Worm (Caenorhabditis elegans) whole organism, late embryonic: ENCODE data around the gene H01G02.3.
"Not testable (repeated sequence)": the region's sequence is repeated elsewhere in the genome, so short reads cannot be mapped to it uniquely, and the experiment has no call there.

Experiments used
- C08G9.2 ChIP-seq: sonication (generic microtip); optimal IDR thresholded peaks from 2 replicates; lab custom pipeline; 2016; ENCODE audit warnings: mild to moderate bottlenecking, missing genetic modification characterization, moderate library complexity, missing compliant biosample characterization
- F13H6.1 ChIP-seq: sonication (generic microtip); optimal IDR thresholded peaks from 2 replicates; lab custom pipeline; 2016; ENCODE audit warnings: missing genetic modification characterization, missing compliant biosample characterization
- K02D7.2 ChIP-seq: sonication (generic microtip); optimal IDR thresholded peaks from 2 replicates; lab custom pipeline; 2017; ENCODE audit warnings: mild to moderate bottlenecking, missing genetic modification characterization, missing compliant biosample characterization
- K09A11.1 ChIP-seq: sonication (generic microtip); optimal IDR thresholded peaks from 2 replicates; lab custom pipeline; 2017; ENCODE audit warnings: antibody characterized with exemption, mild to moderate bottlenecking, missing genetic modification characterization, missing compliant biosample characterization; ENCODE audit not compliant: insufficient read depth
- Y22D7AL.16 ChIP-seq: sonication (generic microtip); optimal IDR thresholded peaks from 2 replicates; lab custom pipeline; 2016; ENCODE audit warnings: missing genetic modification characterization, missing compliant biosample characterization
- ahr-1 ChIP-seq: sonication (generic microtip); optimal IDR thresholded peaks from 2 replicates; lab custom pipeline; 2016; ENCODE audit warnings: missing genetic modification characterization, missing compliant biosample characterization
- ama-1 ChIP-seq: fragments of 150-350 bp; optimal IDR thresholded peaks from 2 replicates; lab custom pipeline; 2014
- ceh-14 ChIP-seq: sonication (generic microtip); optimal IDR thresholded peaks from 2 replicates; lab custom pipeline; 2016; ENCODE audit warnings: missing genotype, missing genetic modification characterization, missing compliant biosample characterization
- ceh-18 ChIP-seq: sonication (generic microtip); optimal IDR thresholded peaks from 2 replicates; lab custom pipeline; 2016; ENCODE audit warnings: missing genetic modification characterization, missing compliant biosample characterization
- ceh-19 ChIP-seq: fragments of 200-800 bp; sonication (Bioruptor generic); optimal IDR thresholded peaks from 2 replicates; lab custom pipeline; 2018; ENCODE audit warnings: mild to moderate bottlenecking, missing genetic modification characterization, missing compliant biosample characterization
- ceh-22 ChIP-seq: sonication (generic microtip); optimal IDR thresholded peaks from 2 replicates; lab custom pipeline; 2017; ENCODE audit warnings: missing biosample characterization, missing genetic modification characterization
- ceh-24 ChIP-seq: sonication (generic microtip); optimal IDR thresholded peaks from 2 replicates; lab custom pipeline; 2016; ENCODE audit warnings: mild to moderate bottlenecking, missing genetic modification characterization, missing compliant biosample characterization
- ceh-30 ChIP-seq: fragments of 150-350 bp; optimal IDR thresholded peaks from 2 replicates; lab custom pipeline; 2014; ENCODE audit warnings: missing biosample characterization, missing genetic modification characterization
- ceh-31 ChIP-seq: sonication (generic microtip); optimal IDR thresholded peaks from 2 replicates; lab custom pipeline; 2016; ENCODE audit warnings: missing genetic modification characterization, missing compliant biosample characterization
- ceh-34 ChIP-seq: sonication (generic microtip); optimal IDR thresholded peaks from 2 replicates; lab custom pipeline; 2016; ENCODE audit warnings: mild to moderate bottlenecking, missing genetic modification characterization, missing compliant biosample characterization
- ceh-48 ChIP-seq: sonication (generic microtip); optimal IDR thresholded peaks from 2 replicates; lab custom pipeline; 2016; ENCODE audit warnings: missing genetic modification characterization, inconsistent platforms, missing compliant biosample characterization
- ceh-6 ChIP-seq: fragments of 200-800 bp; sonication (Bioruptor generic); optimal IDR thresholded peaks from 2 replicates; lab custom pipeline; 2018; ENCODE audit warnings: mild to moderate bottlenecking, missing genetic modification characterization, missing compliant biosample characterization
- ceh-9 ChIP-seq: sonication (generic microtip); optimal IDR thresholded peaks from 2 replicates; lab custom pipeline; 2016; ENCODE audit warnings: mild to moderate bottlenecking, missing genetic modification characterization, inconsistent platforms, missing compliant biosample characterization
- che-1 ChIP-seq: sonication (generic microtip); optimal IDR thresholded peaks from 2 replicates; lab custom pipeline; 2016; ENCODE audit warnings: mild to moderate bottlenecking, missing genetic modification characterization, missing compliant biosample characterization
- dve-1 ChIP-seq: sonication (generic microtip); optimal IDR thresholded peaks from 2 replicates; lab custom pipeline; 2017; ENCODE audit warnings: antibody characterized with exemption, mild to moderate bottlenecking, missing genetic modification characterization, missing compliant biosample characterization
- elt-2 ChIP-seq: sonication (generic microtip); optimal IDR thresholded peaks from 2 replicates; lab custom pipeline; 2016; ENCODE audit warnings: missing genetic modification reagents, missing genetic modification characterization, missing compliant biosample characterization
- eyg-1 ChIP-seq: sonication (generic microtip); optimal IDR thresholded peaks from 2 replicates; lab custom pipeline; 2016; ENCODE audit warnings: missing genotype, missing genetic modification characterization, missing compliant biosample characterization
- fax-1 ChIP-seq: sonication (generic microtip); optimal IDR thresholded peaks from 2 replicates; lab custom pipeline; 2016; ENCODE audit warnings: missing genotype, missing genetic modification characterization, missing compliant biosample characterization
- fkh-10 ChIP-seq: fragments of 150-350 bp; optimal IDR thresholded peaks from 2 replicates; lab custom pipeline; 2014; ENCODE audit warnings: missing biosample characterization, missing genetic modification reagents, missing genetic modification characterization
- hlh-13 ChIP-seq: fragments of 200-800 bp; sonication (Bioruptor generic); optimal IDR thresholded peaks from 2 replicates; lab custom pipeline; 2018; ENCODE audit warnings: mild to moderate bottlenecking, missing genetic modification characterization, missing compliant biosample characterization
- hlh-15 ChIP-seq: sonication (generic microtip); optimal IDR thresholded peaks from 2 replicates; lab custom pipeline; 2016; ENCODE audit warnings: missing genetic modification characterization, missing compliant biosample characterization
- hlh-30 ChIP-seq: sonication (generic microtip); optimal IDR thresholded peaks from 2 replicates; lab custom pipeline; 2017; ENCODE audit warnings: antibody characterized with exemption, missing genetic modification characterization, missing compliant biosample characterization; ENCODE audit not compliant: insufficient read depth
- hlh-8 ChIP-seq: sonication (generic microtip); optimal IDR thresholded peaks from 2 replicates; lab custom pipeline; 2016; ENCODE audit warnings: missing genotype, missing genetic modification characterization, missing compliant biosample characterization
- lim-6 ChIP-seq: sonication (generic microtip); optimal IDR thresholded peaks from 2 replicates; lab custom pipeline; 2016; ENCODE audit warnings: missing genetic modification characterization, missing compliant biosample characterization
- mec-3 ChIP-seq: sonication (generic microtip); optimal IDR thresholded peaks from 2 replicates; lab custom pipeline; 2016; ENCODE audit warnings: borderline replicate concordance, missing genetic modification characterization, missing compliant biosample characterization
- nfya-1 ChIP-seq: sonication (generic microtip); optimal IDR thresholded peaks from 2 replicates; lab custom pipeline; 2017; ENCODE audit warnings: missing genetic modification characterization, mild to moderate bottlenecking, missing compliant biosample characterization, antibody characterized with exemption, moderate library complexity
- nhr-11 ChIP-seq: fragments of 150-350 bp; optimal IDR thresholded peaks from 2 replicates; lab custom pipeline; 2014; ENCODE audit warnings: missing biosample characterization, missing genetic modification characterization
- pat-9 ChIP-seq: fragments of 200-800 bp; sonication (Bioruptor generic); optimal IDR thresholded peaks from 2 replicates; lab custom pipeline; 2018; ENCODE audit warnings: mild to moderate bottlenecking, missing genetic modification characterization, moderate library complexity, missing compliant biosample characterization
- pha-2 ChIP-seq: sonication (generic microtip); optimal IDR thresholded peaks from 2 replicates; lab custom pipeline; 2017; ENCODE audit warnings: mild to moderate bottlenecking, missing genetic modification characterization, missing compliant biosample characterization
- pqm-1 ChIP-seq: sonication (generic microtip); optimal IDR thresholded peaks from 2 replicates; lab custom pipeline; 2016; ENCODE audit warnings: missing genetic modification characterization, missing compliant biosample characterization
- pros-1 ChIP-seq: fragments of 150-350 bp; optimal IDR thresholded peaks from 2 replicates; lab custom pipeline; 2014; ENCODE audit warnings: missing biosample characterization, missing genetic modification reagents, missing genetic modification characterization
- ref-2 ChIP-seq: sonication (generic microtip); optimal IDR thresholded peaks from 2 replicates; lab custom pipeline; 2016; ENCODE audit warnings: missing genetic modification characterization, missing compliant biosample characterization
- rnt-1 ChIP-seq: sonication (generic microtip); optimal IDR thresholded peaks from 2 replicates; lab custom pipeline; 2016; ENCODE audit warnings: missing genetic modification characterization, missing compliant biosample characterization
- sox-4 ChIP-seq: sonication (generic microtip); optimal IDR thresholded peaks from 2 replicates; lab custom pipeline; 2017; ENCODE audit warnings: mild to moderate bottlenecking, missing genetic modification characterization, inconsistent platforms, missing compliant biosample characterization
- syd-9 ChIP-seq: sonication (generic microtip); optimal IDR thresholded peaks from 2 replicates; lab custom pipeline; 2016; ENCODE audit warnings: mild to moderate bottlenecking, missing genetic modification characterization, moderate library complexity, missing compliant biosample characterization
- ttx-3 ChIP-seq: sonication (generic microtip); optimal IDR thresholded peaks from 2 replicates; lab custom pipeline; 2016; ENCODE audit warnings: missing genetic modification reagents, missing genetic modification characterization, missing compliant biosample characterization
- unc-42 ChIP-seq: sonication (generic microtip); optimal IDR thresholded peaks from 2 replicates; lab custom pipeline; 2016; ENCODE audit warnings: missing genotype, missing genetic modification characterization, missing compliant biosample characterization
- unc-55 ChIP-seq: sonication (generic microtip); optimal IDR thresholded peaks from 2 replicates; lab custom pipeline; 2017; ENCODE audit warnings: missing biosample characterization, missing genetic modification reagents, missing genetic modification characterization
- unc-86 ChIP-seq: sonication (generic microtip); optimal IDR thresholded peaks from 2 replicates; lab custom pipeline; 2016; ENCODE audit warnings: missing genetic modification characterization, missing compliant biosample characterization
- zip-5 ChIP-seq: sonication (generic microtip); optimal IDR thresholded peaks from 2 replicates; lab custom pipeline; 2016; ENCODE audit warnings: missing genetic modification characterization, missing compliant biosample characterization
- ztf-16 ChIP-seq: sonication (generic microtip); optimal IDR thresholded peaks from 2 replicates; lab custom pipeline; 2017; ENCODE audit warnings: missing genetic modification characterization, missing compliant biosample characterization

The H01G02.3 gene

DNA sequence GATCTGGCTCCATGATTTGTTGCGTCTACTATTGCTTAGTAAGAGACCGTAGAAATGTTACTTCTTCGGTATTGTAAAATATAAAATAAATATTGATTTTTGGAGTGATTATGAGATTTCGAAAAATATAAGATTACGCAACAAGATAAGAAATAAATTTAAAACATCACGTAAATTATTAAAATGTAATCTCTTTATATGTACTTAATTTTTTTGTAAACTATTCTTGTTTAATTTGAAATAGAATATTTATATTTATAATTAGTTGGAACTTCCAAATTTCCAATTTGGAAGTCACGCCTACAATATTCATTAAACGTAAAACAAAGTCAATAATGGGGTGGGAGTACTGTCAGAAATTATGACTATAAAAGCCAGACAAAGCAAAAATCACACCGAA, 41.1 kb upstream of the H01G02.3 start, which contains the start of gene M117.4:
Gene M117.4 (minus strand): TSS at position 101 of the 400 bp plus-strand sequence.
- TF ChIP-seq pqm-1 (tag; lab: Kevin White, UChicago) (no peak), che-1 (no peak), ceh-6 (no peak), hlh-8 (no peak), Y22D7AL.16 (no peak), ceh-24 (tag; lab: Kevin White, UChicago) (no peak), ceh-14 (tag; lab: Kevin White, UChicago) (no peak), ceh-34 (tag; lab: Kevin White, UChicago) (no peak), pat-9 (no peak), K02D7.2 (tag; lab: Kevin White, UChicago) (no peak), mec-3 (no peak)

DNA sequence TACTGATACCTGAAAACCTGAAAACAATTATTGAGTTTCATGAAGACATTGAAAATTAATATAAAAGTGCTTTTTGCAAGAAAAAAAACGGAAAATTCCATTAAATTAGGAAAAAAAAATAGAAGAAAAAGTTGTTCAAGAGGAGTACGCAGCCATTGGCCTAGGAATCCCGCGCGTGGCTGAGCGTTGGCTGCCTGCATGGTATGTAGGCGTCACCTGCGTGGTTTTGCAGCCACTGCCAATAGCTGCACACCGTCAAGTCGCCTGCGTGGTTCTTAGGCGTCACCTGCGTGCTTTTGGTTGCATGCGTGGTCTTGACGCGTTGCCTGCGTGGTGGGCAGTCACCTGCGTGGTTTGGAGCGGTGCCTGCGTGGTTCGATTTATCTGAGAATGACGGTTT, 35.6 kb upstream of the H01G02.3 start, which contains the start of gene M117.6:
Gene M117.6 (minus strand): TSS at position 101 of the 400 bp plus-strand sequence.
- not testable (repeated sequence) for TF ChIP-seq fax-1, eyg-1, C08G9.2 (tag; lab: Kevin White, UChicago)
- TF ChIP-seq, all 69 proteins: peak for 0; not testable (repeated sequence) for 69

DNA sequence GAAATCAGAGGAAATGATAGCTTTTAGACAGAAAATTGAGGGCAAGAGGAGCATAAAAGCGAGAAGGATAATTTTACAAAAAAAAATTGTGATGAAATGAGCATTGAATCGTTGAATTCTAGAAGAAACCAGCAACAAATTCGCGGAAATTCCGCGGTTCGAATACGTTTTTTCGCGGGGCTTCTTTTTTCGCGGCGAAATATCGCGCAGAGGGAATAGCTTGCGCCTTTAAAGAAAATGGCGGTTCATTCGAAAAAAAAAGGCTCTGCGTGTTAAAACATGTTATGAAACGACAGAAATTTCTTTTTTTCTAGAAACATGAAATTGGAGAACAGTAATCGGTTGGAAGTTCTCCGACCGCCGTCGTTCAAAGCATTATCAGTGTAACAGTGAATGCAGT, 30.1 kb upstream of the H01G02.3 start:
- TF ChIP-seq nfya-1 (peak; percentile 13), F13H6.1 (tag; lab: Kevin White, UChicago) (no peak)

DNA sequence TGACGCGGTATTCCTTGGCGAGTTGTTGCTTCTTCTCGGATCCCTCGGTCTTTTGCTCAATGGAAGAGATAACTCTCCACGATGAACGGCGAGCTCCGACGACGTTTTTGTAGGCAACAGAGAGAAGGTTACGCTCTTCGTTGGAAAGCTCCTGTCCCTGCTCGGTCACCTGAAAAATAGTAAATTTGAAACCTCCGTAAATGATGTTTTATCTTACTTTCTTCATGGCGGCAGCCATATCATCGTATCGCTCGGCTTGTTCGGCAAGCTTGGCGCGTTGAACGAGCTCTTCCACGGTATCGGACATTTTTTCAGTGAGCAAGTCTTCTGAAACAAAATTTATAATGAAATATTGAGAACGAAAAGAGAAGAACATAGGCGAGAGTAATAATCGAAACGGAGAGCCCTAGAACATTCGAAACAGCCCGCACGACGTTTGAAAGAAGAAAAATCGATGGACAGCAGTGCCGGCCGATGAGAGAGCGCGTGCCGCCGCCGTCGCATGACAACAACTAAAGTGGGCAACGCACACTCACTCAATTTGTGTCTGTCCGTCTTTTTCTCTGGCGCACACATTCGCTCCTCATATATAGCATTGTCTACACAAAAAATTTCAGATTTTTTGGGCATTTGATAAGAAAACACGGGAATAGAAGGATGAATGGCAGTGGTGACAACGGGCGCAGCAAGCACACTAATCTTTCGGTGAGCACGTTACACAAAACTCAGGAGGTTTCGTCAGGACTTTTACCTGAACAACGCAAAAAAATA, 29.4 kb upstream of the H01G02.3 start, which contains the start of the genes par-5 and M117.3:
Gene par-5 (minus strand): TSS at position 334 of the 771 bp plus-strand sequence.
Gene M117.3 (plus strand): TSS at position 616 of the 771 bp plus-strand sequence.
- TF ChIP-seq ceh-9 (tag; lab: Kevin White, UChicago), result no peak
- TF ChIP-seq lim-6 (tag; lab: Kevin White, UChicago), result no peak
- TF ChIP-seq K09A11.1 (tag; lab: Kevin White, UChicago), result no peak
- TF ChIP-seq K02D7.2 (tag; lab: Kevin White, UChicago), result no peak
- peak; percentile 1 for TF ChIP-seq elt-2
- no peak for TF ChIP-seq ceh-18 (tag; lab: Kevin White, UChicago)
- peak; percentile 92 for TF ChIP-seq hlh-30 (tag; lab: Kevin White, UChicago)
- TF ChIP-seq pha-2 (tag; lab: Kevin White, UChicago), result no peak
- TF ChIP-seq pros-1 (tag; lab: Kevin White, UChicago), result no peak
- no peak for TF ChIP-seq F13H6.1 (tag; lab: Kevin White, UChicago)
- TF ChIP-seq dve-1 (tag; lab: Kevin White, UChicago), result peak; percentile 24
- no peak for TF ChIP-seq C08G9.2 (tag; lab: Kevin White, UChicago)
- no peak for TF ChIP-seq ttx-3 (tag; lab: Kevin White, UChicago)
- no peak for TF ChIP-seq ceh-22
- no peak for TF ChIP-seq ceh-30 (tag; lab: Kevin White, UChicago)
- TF ChIP-seq unc-55 (GFP tag; lab: Kevin White, UChicago), result no peak
- TF ChIP-seq nhr-11 (tag; lab: Kevin White, UChicago), result no peak
- no peak for TF ChIP-seq fkh-10 (GFP tag; lab: Kevin White, UChicago)
- peak; percentile 49 for TF ChIP-seq ref-2 (tag; lab: Kevin White, UChicago)
- TF ChIP-seq sox-4 (tag; lab: Kevin White, UChicago), result no peak
- no peak for TF ChIP-seq hlh-13 (GFP tag; lab: Kevin White, UChicago)
- no peak for TF ChIP-seq hlh-15 (tag; lab: Kevin White, UChicago)
- TF ChIP-seq pqm-1 (tag; lab: Kevin White, UChicago), result peak; percentile 20
- TF ChIP-seq ahr-1 (tag; lab: Kevin White, UChicago), result no peak
- peak; percentile 79 for TF ChIP-seq ceh-31 (tag; lab: Kevin White, UChicago)
- TF ChIP-seq ceh-24 (tag; lab: Kevin White, UChicago), result no peak
- TF ChIP-seq ama-1, result no peak
- peak; percentile 1 for TF ChIP-seq hlh-8
- no peak for TF ChIP-seq rnt-1
- TF ChIP-seq unc-42 (tag; lab: Kevin White, UChicago), result peak; percentile 80
- TF ChIP-seq syd-9 (tag; lab: Kevin White, UChicago), result peak; percentile 2
- peak; percentile 98 for TF ChIP-seq ceh-48 (tag; lab: Kevin White, UChicago)
- TF ChIP-seq ceh-19 (GFP tag; lab: Kevin White, UChicago), result no peak
- no peak for TF ChIP-seq zip-5 (tag; lab: Kevin White, UChicago)
- TF ChIP-seq ztf-16 (tag; lab: Kevin White, UChicago), result no peak
- no peak for TF ChIP-seq unc-86
